Worm (Caenorhabditis elegans) whole organism, late embryonic: ENCODE results near the gene glct-6.

Source experiments
- K02D7.2 ChIP-seq: sonication (generic microtip); optimal IDR thresholded peaks from 2 replicates; lab custom pipeline; 2017; ENCODE audit warnings: mild to moderate bottlenecking, missing genetic modification characterization, missing compliant biosample characterization
- T23F11.4 ChIP-seq: fragments of 200-800 bp; sonication (Bioruptor generic); optimal IDR thresholded peaks from 2 replicates; lab custom pipeline; 2018; ENCODE audit warnings: mild to moderate bottlenecking, missing genetic modification characterization, missing compliant biosample characterization
- ceh-19 ChIP-seq: fragments of 200-800 bp; sonication (Bioruptor generic); optimal IDR thresholded peaks from 2 replicates; lab custom pipeline; 2018; ENCODE audit warnings: mild to moderate bottlenecking, missing genetic modification characterization, missing compliant biosample characterization
- elt-2 ChIP-seq: sonication (generic microtip); optimal IDR thresholded peaks from 2 replicates; lab custom pipeline; 2016; ENCODE audit warnings: missing genetic modification reagents, missing genetic modification characterization, missing compliant biosample characterization
- fkh-10 ChIP-seq: fragments of 150-350 bp; optimal IDR thresholded peaks from 2 replicates; lab custom pipeline; 2014; ENCODE audit warnings: missing biosample characterization, missing genetic modification reagents, missing genetic modification characterization
- nhr-11 ChIP-seq: fragments of 150-350 bp; optimal IDR thresholded peaks from 2 replicates; lab custom pipeline; 2014; ENCODE audit warnings: missing biosample characterization, missing genetic modification characterization
- odd-2 ChIP-seq: sonication (generic microtip); optimal IDR thresholded peaks from 2 replicates; lab custom pipeline; 2017; ENCODE audit warnings: antibody characterized with exemption, mild to moderate bottlenecking, missing genetic modification characterization, missing compliant biosample characterization
- pag-3 ChIP-seq: sonication (generic microtip); optimal IDR thresholded peaks from 2 replicates; lab custom pipeline; 2016; ENCODE audit warnings: missing compliant biosample characterization, missing genetic modification characterization, borderline replicate concordance
- pat-9 ChIP-seq: fragments of 200-800 bp; sonication (Bioruptor generic); optimal IDR thresholded peaks from 2 replicates; lab custom pipeline; 2018; ENCODE audit warnings: mild to moderate bottlenecking, missing genetic modification characterization, moderate library complexity, missing compliant biosample characterization

ce11 chrIV:3838687-3839086, 54.7 kb downstream of the glct-6 start:
- TF ChIP-seq pag-3 (tag; lab: Kevin White, UChicago), result no peak
- TF ChIP-seq K02D7.2 (tag; lab: Kevin White, UChicago), result no peak
- no peak for TF ChIP-seq ceh-19
- TF ChIP-seq fkh-10 (GFP tag; lab: Kevin White, UChicago), result no peak
- TF ChIP-seq pat-9 (tag; lab: Kevin White, UChicago), result no peak
- no peak for TF ChIP-seq nhr-11 (tag; lab: Kevin White, UChicago)
- no peak for TF ChIP-seq elt-2 (tag; lab: Kevin White, UChicago)
- no peak for TF ChIP-seq T23F11.4 (GFP tag; lab: Kevin White, UChicago)
- no peak for TF ChIP-seq odd-2 (tag; lab: Kevin White, UChicago)
